Fruit fly (Drosophila melanogaster) whole organism, embryonic: ENCODE measurements around the gene mthl9.

ENCODE experiments used
- Blimp-1 ChIP-seq: fragments of 200-800 bp; sonication (Bioruptor generic); optimal IDR thresholded peaks from 3 replicates; lab custom pipeline; 2018; ENCODE audit warnings: missing biosample characterization, missing genetic modification characterization, mild to moderate bottlenecking, moderate library complexity, missing genetic modification reagents
- Bteb2 ChIP-seq: fragments of 200-800 bp; sonication (Bioruptor generic); optimal IDR thresholded peaks from 2 replicates; lab custom pipeline; 2016; ENCODE audit warnings: missing biosample characterization, missing genetic modification characterization
- CG10366 ChIP-seq: fragments of 200-800 bp; sonication (Bioruptor generic); IDR thresholded peaks from 2 replicates; pipeline ENCODE4 v1.3.6; 2022; ENCODE audit warnings: missing biosample characterization, missing genetic modification characterization
- CG10543 ChIP-seq: fragments of 200-800 bp; sonication (Bioruptor generic); optimal IDR thresholded peaks from 3 replicates; lab custom pipeline; 2017; ENCODE audit warnings: missing biosample characterization, mild to moderate bottlenecking, missing genetic modification characterization, moderate library complexity
- CG10654 ChIP-seq: fragments of 200-800 bp; sonication (Bioruptor generic); optimal IDR thresholded peaks from 2 replicates; lab custom pipeline; 2016; ENCODE audit warnings: missing biosample characterization, missing genetic modification characterization
- CG11085 ChIP-seq: fragments of 200-800 bp; sonication (Bioruptor generic); IDR thresholded peaks from 2 replicates; pipeline ENCODE4 v1.3.6; 2022; ENCODE audit warnings: missing biosample characterization, missing genetic modification characterization
- CG12391 ChIP-seq: fragments of 200-800 bp; sonication (Bioruptor generic); optimal IDR thresholded peaks from 3 replicates; lab custom pipeline; 2018; ENCODE audit warnings: missing biosample characterization, mild to moderate bottlenecking, missing genetic modification characterization, moderate library complexity
- CG13894 ChIP-seq: fragments of 200-800 bp; sonication (Bioruptor generic); optimal IDR thresholded peaks from 3 replicates; lab custom pipeline; 2018; ENCODE audit warnings: missing biosample characterization, mild to moderate bottlenecking, missing genetic modification characterization, moderate library complexity
- CG17912 ChIP-seq: fragments of 200-800 bp; sonication (Bioruptor generic); optimal IDR thresholded peaks from 2 replicates; lab custom pipeline; 2018; ENCODE audit warnings: missing biosample characterization, mild to moderate bottlenecking, missing genetic modification characterization
- CG18599 ChIP-seq: fragments of 200-800 bp; sonication (Bioruptor generic); optimal IDR thresholded peaks from 3 replicates; lab custom pipeline; 2017; ENCODE audit warnings: missing biosample characterization, missing genetic modification characterization, mild to moderate bottlenecking, moderate library complexity, missing genetic modification reagents
- CG2116 ChIP-seq: fragments of 200-800 bp; sonication (Bioruptor generic); optimal IDR thresholded peaks from 3 replicates; lab custom pipeline; 2018; ENCODE audit warnings: missing biosample characterization, mild to moderate bottlenecking, missing genetic modification characterization
- CG2875 ChIP-seq: fragments of 200-800 bp; sonication (Bioruptor generic); optimal IDR thresholded peaks from 2 replicates; lab custom pipeline; 2017; ENCODE audit warnings: missing biosample characterization, mild to moderate bottlenecking, missing genetic modification characterization, missing genetic modification reagents
- CG4404 ChIP-seq: fragments of 200-800 bp; sonication (Bioruptor generic); IDR thresholded peaks from 2 replicates; pipeline ENCODE4 v1.3.6; 2022; ENCODE audit warnings: missing biosample characterization, missing genetic modification characterization
- CG4820 ChIP-seq: fragments of 200-800 bp; sonication (Bioruptor generic); optimal IDR thresholded peaks from 3 replicates; lab custom pipeline; 2016; ENCODE audit warnings: missing biosample characterization, missing genetic modification characterization
- CG5180 ChIP-seq: fragments of 200-800 bp; sonication (Bioruptor generic); optimal IDR thresholded peaks from 3 replicates; lab custom pipeline; 2017; ENCODE audit warnings: missing biosample characterization, missing genetic modification characterization, mild to moderate bottlenecking, moderate library complexity, missing genetic modification reagents
- CG5953 ChIP-seq: fragments of 200-800 bp; sonication (Bioruptor generic); IDR thresholded peaks from 2 replicates; pipeline ENCODE4 v1.3.6; 2022; ENCODE audit warnings: missing biosample characterization, missing genetic modification characterization
- CG7271 ChIP-seq: fragments of 200-800 bp; sonication (Bioruptor generic); optimal IDR thresholded peaks from 2 replicates; lab custom pipeline; 2018; ENCODE audit warnings: missing biosample characterization, mild to moderate bottlenecking, missing genetic modification characterization, moderate library complexity
- CG7357 ChIP-seq: fragments of 200-800 bp; sonication (Bioruptor generic); IDR thresholded peaks from 3 replicates; pipeline ENCODE4 v1.3.6; 2022; ENCODE audit warnings: missing biosample characterization, missing genetic modification characterization
- CG7745 ChIP-seq: fragments of 200-800 bp; sonication (Bioruptor generic); optimal IDR thresholded peaks from 2 replicates; lab custom pipeline; 2018; ENCODE audit warnings: missing biosample characterization, mild to moderate bottlenecking, missing genetic modification characterization, moderate library complexity
- CG8388 ChIP-seq: fragments of 200-800 bp; sonication (Bioruptor generic); optimal IDR thresholded peaks from 2 replicates; lab custom pipeline; 2019; ENCODE audit warnings: missing biosample characterization, mild to moderate bottlenecking, missing genetic modification characterization, moderate library complexity
- CG8765 ChIP-seq: fragments of 200-800 bp; sonication (Bioruptor generic); IDR thresholded peaks from 2 replicates; pipeline ENCODE4 v1.3.6; 2022; ENCODE audit warnings: missing biosample characterization, missing genetic modification characterization
- CrebB ChIP-seq: fragments of 200-800 bp; sonication (Bioruptor generic); optimal IDR thresholded peaks from 3 replicates; lab custom pipeline; 2018; ENCODE audit warnings: missing biosample characterization, mild to moderate bottlenecking, missing genetic modification characterization
- Deaf1 ChIP-seq: fragments of 200-800 bp; optimal IDR thresholded peaks from 3 replicates; lab custom pipeline; 2019; ENCODE audit warnings: missing biosample characterization, mild to moderate bottlenecking, missing genetic modification characterization, moderate library complexity
- Doc2 ChIP-seq: fragments of 200-800 bp; sonication (Bioruptor generic); IDR thresholded peaks from 2 replicates; pipeline ENCODE4 v1.3.6; 2022; ENCODE audit warnings: missing biosample characterization, missing genetic modification characterization
- Ets65A ChIP-seq: fragments of 200-800 bp; sonication (Bioruptor generic); peaks from one replicate; lab custom pipeline; 2016; ENCODE audit warnings: missing biosample characterization, missing genetic modification characterization
- Gsc ChIP-seq: fragments of 200-800 bp; sonication (Bioruptor generic); IDR thresholded peaks from 2 replicates; pipeline ENCODE4 v1.3.6; 2022; ENCODE audit warnings: missing biosample characterization, missing genetic modification characterization
- H15 ChIP-seq: fragments of 200-800 bp; sonication (Bioruptor generic); IDR thresholded peaks from 3 replicates; pipeline ENCODE4 v1.3.6; 2022; ENCODE audit warnings: missing biosample characterization, missing genetic modification characterization
- HmgD ChIP-seq: fragments of 200-800 bp; sonication (Bioruptor generic); optimal IDR thresholded peaks from 3 replicates; lab custom pipeline; 2016; ENCODE audit warnings: missing biosample characterization, missing genetic modification characterization
- HmgZ ChIP-seq: fragments of 200-800 bp; sonication (Bioruptor generic); optimal IDR thresholded peaks from 2 replicates; lab custom pipeline; 2018; ENCODE audit warnings: missing biosample characterization, mild to moderate bottlenecking, missing genetic modification characterization
- Mad ChIP-seq: fragments of 200-800 bp; sonication (Bioruptor generic); optimal IDR thresholded peaks from 2 replicates; lab custom pipeline; 2016; ENCODE audit warnings: missing biosample characterization, missing genetic modification characterization
- Myb ChIP-seq: fragments of 200-800 bp; sonication (Bioruptor generic); optimal IDR thresholded peaks from 2 replicates; lab custom pipeline; 2016; ENCODE audit warnings: missing biosample characterization, missing genetic modification characterization
- NC2β ChIP-seq: fragments of 200-800 bp; sonication (Bioruptor generic); optimal IDR thresholded peaks from 2 replicates; lab custom pipeline; 2016; ENCODE audit warnings: missing biosample characterization, missing genetic modification characterization
- Nf-YC ChIP-seq: fragments of 200-800 bp; optimal IDR thresholded peaks from 3 replicates; lab custom pipeline; 2019; ENCODE audit warnings: missing biosample characterization, mild to moderate bottlenecking, missing genetic modification characterization, moderate library complexity
- Xrp1 ChIP-seq: fragments of 200-800 bp; sonication (Bioruptor generic); IDR thresholded peaks from 2 replicates; pipeline ENCODE4 v1.3.6; 2022; ENCODE audit warnings: missing biosample characterization, missing genetic modification characterization
- cato ChIP-seq: fragments of 200-800 bp; sonication (Bioruptor generic); optimal IDR thresholded peaks from 2 replicates; lab custom pipeline; 2016; ENCODE audit warnings: missing biosample characterization, missing genetic modification characterization, borderline replicate concordance
- chn ChIP-seq: fragments of 200-800 bp; sonication (Bioruptor generic); optimal IDR thresholded peaks from 2 replicates; lab custom pipeline; 2016; ENCODE audit warnings: missing biosample characterization, missing genetic modification characterization
- croc ChIP-seq: fragments of 200-800 bp; sonication (Bioruptor generic); conservative IDR thresholded peaks from 3 replicates; pipeline ENCODE4 v1.3.6; 2022; ENCODE audit warnings: missing biosample characterization, missing genetic modification characterization
- fd96Cb ChIP-seq: fragments of 200-800 bp; sonication (Bioruptor generic); optimal IDR thresholded peaks from 2 replicates; lab custom pipeline; 2018; ENCODE audit warnings: missing biosample characterization, mild to moderate bottlenecking, missing genetic modification characterization, moderate library complexity
- gsb ChIP-seq: fragments of 200-800 bp; sonication (Bioruptor generic); IDR thresholded peaks from 2 replicates; pipeline ENCODE4 v1.3.6; 2022; ENCODE audit warnings: missing biosample characterization, missing genetic modification characterization
- inv ChIP-seq: fragments of 200-800 bp; sonication (Bioruptor generic); IDR thresholded peaks from 2 replicates; pipeline ENCODE4 v1.3.6; 2022; ENCODE audit warnings: missing biosample characterization, missing genetic modification characterization; ENCODE audit not compliant: partially characterized antibody
- jumu ChIP-seq: fragments of 200-800 bp; sonication (Bioruptor generic); optimal IDR thresholded peaks from 3 replicates; lab custom pipeline; 2016; ENCODE audit warnings: missing biosample characterization, missing genetic modification characterization
- lab ChIP-seq: fragments of 200-800 bp; sonication (Bioruptor generic); optimal IDR thresholded peaks from 3 replicates; lab custom pipeline; 2017; ENCODE audit warnings: missing biosample characterization, missing genetic modification characterization, mild to moderate bottlenecking, moderate library complexity, missing genetic modification reagents
- oc ChIP-seq: fragments of 200-800 bp; sonication (Bioruptor generic); optimal IDR thresholded peaks from 2 replicates; lab custom pipeline; 2018; ENCODE audit warnings: missing biosample characterization, mild to moderate bottlenecking, missing genetic modification characterization, moderate library complexity
- onecut ChIP-seq: fragments of 200-800 bp; sonication (Bioruptor generic); IDR thresholded peaks from 2 replicates; pipeline ENCODE4 v1.3.6; 2022; ENCODE audit warnings: missing biosample characterization, missing genetic modification characterization
- pb ChIP-seq: fragments of 200-800 bp; sonication (Bioruptor generic); optimal IDR thresholded peaks from 3 replicates; lab custom pipeline; 2016; ENCODE audit warnings: missing biosample characterization, missing genetic modification characterization
- pum ChIP-seq: fragments of 200-800 bp; sonication (Bioruptor generic); optimal IDR thresholded peaks from 2 replicates; lab custom pipeline; 2016; ENCODE audit warnings: missing biosample characterization, missing genetic modification characterization
- slp2 ChIP-seq: fragments of 200-800 bp; sonication (Bioruptor generic); optimal IDR thresholded peaks from 2 replicates; lab custom pipeline; 2016; ENCODE audit warnings: missing biosample characterization, missing genetic modification characterization
- tgo ChIP-seq: fragments of 200-800 bp; sonication (Bioruptor generic); IDR thresholded peaks from 3 replicates; pipeline ENCODE4 v1.3.6; 2022; ENCODE audit warnings: missing biosample characterization, missing genetic modification characterization
- vvl ChIP-seq: fragments of 200-800 bp; sonication (Bioruptor generic); IDR thresholded peaks from 2 replicates; pipeline ENCODE4 v1.3.6; 2022; ENCODE audit warnings: missing biosample characterization, missing genetic modification characterization
- zen ChIP-seq: fragments of 200-800 bp; sonication (Bioruptor generic); optimal IDR thresholded peaks from 3 replicates; lab custom pipeline; 2018; ENCODE audit warnings: missing biosample characterization, mild to moderate bottlenecking, missing genetic modification characterization, moderate library complexity

Gene mthl9

dm6 chr3L:350651-351228 lies 18.6 kb upstream of the mthl9 start (continued):
- TF ChIP-seq pb (GFP tag; lab: Kevin White, UChicago) (peak; percentile 41), CrebB (tag; lab: Kevin White, UChicago) (no peak), Ets65A (GFP tag; lab: Kevin White, UChicago) (peak; percentile 84), NC2β (GFP tag; lab: Kevin White, UChicago) (no peak), CG10366 (GFP tag; lab: Robert Waterston, UW) (peak; percentile 65), gsb (peak; percentile 56; the same call in 1 of the 2 replicates), Doc2 (GFP tag; lab: Robert Waterston, UW) (0 out of 2 replicates have a peak, but pooled peaks have one; percentile 32), oc (tag; lab: Kevin White, UChicago) (peak; percentile 79), CG8765 (0 out of 2 replicates have a peak, but pooled peaks have one; percentile 43), CG4820 (peak; percentile 59), Myb (peak; percentile 13), CG5953 (GFP tag; lab: Robert Waterston, UW) (peak; percentile 66), H15 (GFP tag; lab: Robert Waterston, UW) (peak; percentile 56; the same call in 2 of the 3 replicates), Nf-YC (tag; lab: Kevin White, UChicago) (no peak), jumu (GFP tag; lab: Kevin White, UChicago) (no peak), CG5180 (GFP tag; lab: Kevin White, UChicago) (peak; percentile 28), CG13894 (tag; lab: Kevin White, UChicago) (peak; percentile 59), CG2875 (GFP tag; lab: Kevin White, UChicago) (peak; percentile 32), CG2116 (peak; percentile 1), HmgD (GFP tag; lab: Kevin White, UChicago) (no peak), cato (GFP tag; lab: Kevin White, UChicago) (peak; percentile 15), chn (GFP tag; lab: Kevin White, UChicago) (peak; percentile 0), slp2 (GFP tag; lab: Kevin White, UChicago) (peak; percentile 55), tgo (GFP tag; lab: Robert Waterston, UW) (peak; percentile 84), CG10543 (GFP tag; lab: Kevin White, UChicago) (no peak), lab (GFP tag; lab: Kevin White, UChicago) (peak; percentile 90), CG10654 (GFP tag; lab: Kevin White, UChicago) (peak; percentile 36), Bteb2 (GFP tag; lab: Kevin White, UChicago) (peak; percentile 43), Deaf1 (tag; lab: Kevin White, UChicago) (no peak), croc (peak; percentile 40; the same call in 2 of the 3 replicates), onecut (GFP tag; lab: Robert Waterston, UW) (no peak), CG7271 (no peak), CG18599 (GFP tag; lab: Kevin White, UChicago) (peak; percentile 85), Xrp1 (peak; percentile 83), fd96Cb (tag; lab: Kevin White, UChicago) (peak; percentile 82), CG17912 (GFP tag; lab: Kevin White, UChicago) (no peak), CG7745 (tag; lab: Kevin White, UChicago) (no peak), pum (GFP tag; lab: Kevin White, UChicago) (no peak), HmgZ (tag; lab: Kevin White, UChicago) (peak; percentile 67), Gsc (GFP tag; lab: Robert Waterston, UW) (no peak), CG4404 (GFP tag; lab: Robert Waterston, UW) (peak; percentile 45; the same call in 1 of the 2 replicates), vvl (GFP tag; lab: Robert Waterston, UW) (peak; percentile 92), CG7357 (GFP tag; lab: Robert Waterston, UW) (peak; percentile 65; the same call in 2 of the 3 replicates), CG11085 (GFP tag; lab: Robert Waterston, UW) (peak; percentile 70), Blimp-1 (peak; percentile 83), CG12391 (tag; lab: Kevin White, UChicago) (peak; percentile 79), CG8388 (GFP tag; lab: Kevin White, UChicago) (peak; percentile 60), zen (tag; lab: Kevin White, UChicago) (peak; percentile 52), inv (GFP tag; lab: Robert Waterston, UW) (no peak), Mad (GFP tag; lab: Kevin White, UChicago) (no peak)
